Worm (Caenorhabditis elegans) whole organism, L4/young adult: Measurements from ENCODE around the gene gem-1.

ENCODE experiments used
- W03F9.2 ChIP-seq: fragments of 150-350 bp; optimal IDR thresholded peaks from 2 replicates; lab custom pipeline; 2014; ENCODE audit warnings: missing biosample characterization, missing genetic modification characterization
- dao-5 ChIP-seq: sonication (generic microtip); optimal IDR thresholded peaks from 2 replicates; lab custom pipeline; 2016; ENCODE audit warnings: missing genotype, missing genetic modification characterization, moderate library complexity, missing compliant biosample characterization
- him-1 ChIP-seq: sonication (generic microtip); optimal IDR thresholded peaks from 2 replicates; lab custom pipeline; 2016; ENCODE audit warnings: missing genotype, missing genetic modification reagents, missing genetic modification characterization, missing compliant biosample characterization

ce11 chrX:13340970-13341369 lies 35.8 kb downstream of the gem-1 start:
- TF ChIP-seq W03F9.2 (no peak), him-1 (tag; lab: Kevin White, UChicago) (no peak), dao-5 (tag; lab: Kevin White, UChicago) (no peak)
